Worm (Caenorhabditis elegans) whole organism, L4 larva: Measurements from ENCODE around the gene pxmp-4.

Experiments
- R02D3.7 ChIP-seq: fragments of 150-350 bp; sonication (generic microtip); optimal IDR thresholded peaks from 3 replicates; lab custom pipeline; 2014; ENCODE audit warnings: missing biosample characterization, missing genetic modification characterization
- T20F7.1 ChIP-seq: fragments of 200-800 bp; sonication (Bioruptor generic); optimal IDR thresholded peaks from 2 replicates; lab custom pipeline; 2018; ENCODE audit warnings: mild to moderate bottlenecking, missing genetic modification characterization, missing compliant biosample characterization
- Y105C5A.15 ChIP-seq: fragments of 200-800 bp; sonication (Bioruptor generic); IDR thresholded peaks from 2 replicates; pipeline ENCODE4 v1.3.6; 2022; ENCODE audit warnings: missing genetic modification characterization, missing compliant biosample characterization
- Y5F2A.4 ChIP-seq: fragments of 200-800 bp; sonication (Bioruptor generic); optimal IDR thresholded peaks from 2 replicates; lab custom pipeline; 2018; ENCODE audit warnings: mild to moderate bottlenecking, missing genetic modification characterization, missing compliant biosample characterization
- aha-1 ChIP-seq: fragments of 150-350 bp; peaks from one replicate; lab custom pipeline; 2014; ENCODE audit warnings: missing biosample characterization, missing genetic modification characterization
- aly-2 ChIP-seq: sonication (generic microtip); optimal IDR thresholded peaks from 2 replicates; lab custom pipeline; 2018; ENCODE audit warnings: missing biosample characterization, missing genetic modification characterization
- ceh-20 ChIP-seq: fragments of 200-800 bp; sonication (Bioruptor generic); IDR thresholded peaks from 2 replicates; pipeline ENCODE4 v1.3.6; 2022; ENCODE audit warnings: missing genetic modification reagents, missing genetic modification characterization, missing compliant biosample characterization
- cey-2 ChIP-seq: sonication (generic microtip); optimal IDR thresholded peaks from 3 replicates; lab custom pipeline; 2017; ENCODE audit warnings: missing genetic modification characterization, mild to moderate bottlenecking, missing compliant biosample characterization, antibody characterized with exemption, borderline replicate concordance; ENCODE audit not compliant: insufficient read depth
- daf-12 ChIP-seq: fragments of 150-350 bp; optimal IDR thresholded peaks from 2 replicates; lab custom pipeline; 2014; ENCODE audit warnings: missing biosample characterization, missing genetic modification reagents, missing genetic modification characterization
- daf-8 ChIP-seq: fragments of 200-800 bp; sonication (Bioruptor generic); IDR thresholded peaks from 2 replicates; pipeline ENCODE4 v1.3.6; 2022; ENCODE audit warnings: missing genetic modification characterization, missing compliant biosample characterization
- dpl-1 ChIP-seq: fragments of 150-350 bp; optimal IDR thresholded peaks from 2 replicates; lab custom pipeline; 2014; ENCODE audit warnings: missing biosample characterization, missing genetic modification reagents, missing genetic modification characterization
- duxl-1 ChIP-seq: sonication (generic microtip); optimal IDR thresholded peaks from 2 replicates; lab custom pipeline; 2016; ENCODE audit warnings: mild to moderate bottlenecking, missing genetic modification characterization, moderate library complexity, missing compliant biosample characterization; ENCODE audit not compliant: poor library complexity
- dve-1 ChIP-seq: sonication (generic microtip); optimal IDR thresholded peaks from 2 replicates; lab custom pipeline; 2017; ENCODE audit warnings: antibody characterized with exemption, mild to moderate bottlenecking, missing genetic modification characterization, missing compliant biosample characterization; ENCODE audit not compliant: insufficient read depth
- egl-27 ChIP-seq: sonication (generic microtip); optimal IDR thresholded peaks from 3 replicates; lab custom pipeline; 2017; ENCODE audit warnings: missing biosample characterization, missing genetic modification reagents, missing genetic modification characterization
- egl-43 ChIP-seq: fragments of 200-800 bp; sonication (Bioruptor generic); IDR thresholded peaks from 2 replicates; pipeline ENCODE4 v1.3.6; 2022; ENCODE audit warnings: missing genetic modification reagents, missing genetic modification characterization, missing compliant biosample characterization
- gei-8 ChIP-seq: fragments of 200-800 bp; sonication (Bioruptor generic); optimal IDR thresholded peaks from 2 replicates; lab custom pipeline; 2018; ENCODE audit warnings: mild to moderate bottlenecking, missing genetic modification characterization, missing compliant biosample characterization
- hif-1 ChIP-seq, 2 experiments: sonication (generic microtip); optimal IDR thresholded peaks; 2 replicates each; lab custom pipeline; 2016 to 2017; ENCODE audit warnings: missing compliant biosample characterization in 2 of 2, missing genetic modification characterization in 2 of 2, missing genetic modification reagents in 2 of 2, missing genotype in 2 of 2, mild to moderate bottlenecking in 1 of 2
- hlh-11 ChIP-seq: fragments of 200-800 bp; sonication (Bioruptor generic); optimal IDR thresholded peaks from 2 replicates; lab custom pipeline; 2018; ENCODE audit warnings: mild to moderate bottlenecking, missing genetic modification characterization, missing compliant biosample characterization
- hlh-30 ChIP-seq: sonication (generic microtip); optimal IDR thresholded peaks from 2 replicates; lab custom pipeline; 2017; ENCODE audit warnings: antibody characterized with exemption, mild to moderate bottlenecking, missing genetic modification characterization, missing compliant biosample characterization; ENCODE audit not compliant: insufficient read depth
- lim-7 ChIP-seq: fragments of 200-800 bp; sonication (Bioruptor generic); IDR thresholded peaks from 2 replicates; pipeline ENCODE4 v1.3.6; 2022; ENCODE audit warnings: missing genetic modification characterization, missing compliant biosample characterization
- lin-15B ChIP-seq: fragments of 150-350 bp; sonication (generic microtip); optimal IDR thresholded peaks from 3 replicates; lab custom pipeline; 2014; ENCODE audit warnings: missing biosample characterization, missing genetic modification characterization
- lin-29 ChIP-seq: fragments of 200-800 bp; sonication (Bioruptor generic); IDR thresholded peaks from 2 replicates; pipeline ENCODE4 v1.3.6; 2022; ENCODE audit warnings: missing genetic modification reagents, missing genetic modification characterization, missing compliant biosample characterization
- lin-38 ChIP-seq: fragments of 200-800 bp; sonication (Bioruptor generic); IDR thresholded peaks from 2 replicates; pipeline ENCODE4 v1.3.6; 2022; ENCODE audit warnings: missing genetic modification reagents, missing genetic modification characterization, missing compliant biosample characterization
- lsy-2 ChIP-seq, 2 experiments: fragments of 150-350 bp in 1 of 2; sonication (generic microtip) in 1 of 2; optimal IDR thresholded peaks; 2 replicates each; lab custom pipeline; 2014 to 2017; ENCODE audit warnings: missing biosample characterization in 2 of 2, missing genetic modification characterization in 2 of 2
- mdl-1 ChIP-seq, 2 experiments: fragments of 150-350 bp in 1 of 2; sonication (generic microtip) in 1 of 2; optimal IDR thresholded peaks; 2 replicates each; lab custom pipeline; 2014 to 2017; ENCODE audit warnings: missing biosample characterization in 2 of 2, missing genetic modification characterization in 2 of 2
- mdt-29 ChIP-seq: fragments of 200-800 bp; sonication (Bioruptor generic); IDR thresholded peaks from 2 replicates; pipeline ENCODE4 v1.3.6; 2022; ENCODE audit warnings: missing genetic modification reagents, missing genetic modification characterization, missing compliant biosample characterization
- mep-1 ChIP-seq: fragments of 150-350 bp; sonication (generic microtip); optimal IDR thresholded peaks from 3 replicates; lab custom pipeline; 2014; ENCODE audit warnings: missing biosample characterization, missing genetic modification characterization
- mes-2 ChIP-seq: sonication (generic microtip); optimal IDR thresholded peaks from 2 replicates; lab custom pipeline; 2016; ENCODE audit warnings: missing genotype, mild to moderate bottlenecking, missing genetic modification characterization, missing compliant biosample characterization; ENCODE audit not compliant: poor library complexity, severe bottlenecking
- mxl-2 ChIP-seq: fragments of 200-800 bp; sonication (Bioruptor generic); conservative IDR thresholded peaks from 2 replicates; pipeline ENCODE4 v1.3.6; 2022; ENCODE audit warnings: missing genetic modification reagents, missing genetic modification characterization, missing compliant biosample characterization
- mxl-3 ChIP-seq: fragments of 200-800 bp; sonication (Bioruptor generic); optimal IDR thresholded peaks from 2 replicates; lab custom pipeline; 2018; ENCODE audit warnings: mild to moderate bottlenecking, missing genetic modification characterization, missing compliant biosample characterization
- nhr-102 ChIP-seq: sonication (generic microtip); optimal IDR thresholded peaks from 2 replicates; lab custom pipeline; 2016; ENCODE audit warnings: mild to moderate bottlenecking, missing genetic modification characterization, moderate library complexity, missing compliant biosample characterization
- nhr-11 ChIP-seq: fragments of 150-350 bp; optimal IDR thresholded peaks from 2 replicates; lab custom pipeline; 2014; ENCODE audit warnings: missing biosample characterization, missing genetic modification characterization
- nhr-41 ChIP-seq: fragments of 200-800 bp; sonication (Bioruptor generic); IDR thresholded peaks from 2 replicates; pipeline ENCODE4 v1.3.6; 2022; ENCODE audit warnings: missing genetic modification reagents, missing genetic modification characterization, missing compliant biosample characterization
- nhr-6 ChIP-seq: fragments of 150-350 bp; optimal IDR thresholded peaks from 2 replicates; lab custom pipeline; 2014; ENCODE audit warnings: missing biosample characterization, missing genetic modification characterization
- nhr-76 ChIP-seq: fragments of 150-350 bp; optimal IDR thresholded peaks from 2 replicates; lab custom pipeline; 2014; ENCODE audit warnings: missing biosample characterization, missing genetic modification characterization
- pha-4 ChIP-seq, 2 experiments: fragments of 150-350 bp in 1 of 2; fragments of 200-800 bp in 1 of 2; sonication (Bioruptor generic) in 1 of 2; IDR thresholded peaks in 1 of 2; optimal IDR thresholded peaks in 1 of 2; 2 replicates each; pipeline versions ENCODE4 v1.3.6 to Lab custom; 2014 to 2022; ENCODE audit warnings: missing genetic modification characterization in 2 of 2, missing genetic modification reagents in 2 of 2, missing biosample characterization in 1 of 2, missing compliant biosample characterization in 1 of 2
- php-3 ChIP-seq: fragments of 200-800 bp; sonication (Bioruptor generic); IDR thresholded peaks from 2 replicates; pipeline ENCODE4 v1.3.6; 2022; ENCODE audit warnings: missing genetic modification reagents, missing genetic modification characterization, missing compliant biosample characterization
- pqm-1 ChIP-seq: sonication (generic microtip); optimal IDR thresholded peaks from 2 replicates; lab custom pipeline; 2017; ENCODE audit warnings: missing biosample characterization, missing genetic modification characterization
- sdz-12 ChIP-seq: fragments of 200-800 bp; sonication (Bioruptor generic); optimal IDR thresholded peaks from 2 replicates; lab custom pipeline; 2018; ENCODE audit warnings: mild to moderate bottlenecking, missing genetic modification characterization, missing compliant biosample characterization
- set-16 ChIP-seq: fragments of 200-800 bp; sonication (Bioruptor generic); IDR thresholded peaks from 2 replicates; pipeline ENCODE4 v1.3.6; 2022; ENCODE audit warnings: missing genetic modification reagents, missing genetic modification characterization, missing compliant biosample characterization
- skn-1 ChIP-seq: fragments of 150-350 bp; optimal IDR thresholded peaks from 2 replicates; lab custom pipeline; 2014; ENCODE audit warnings: missing biosample characterization, missing genetic modification characterization
- snpc-4 ChIP-seq: fragments of 150-350 bp; optimal IDR thresholded peaks from 2 replicates; lab custom pipeline; 2014; ENCODE audit warnings: missing biosample characterization, missing genetic modification characterization
- spr-1 ChIP-seq: sonication (generic microtip); optimal IDR thresholded peaks from 2 replicates; lab custom pipeline; 2016; ENCODE audit warnings: mild to moderate bottlenecking, missing genetic modification characterization, missing compliant biosample characterization
- spr-3 ChIP-seq: fragments of 200-800 bp; sonication (Bioruptor generic); optimal IDR thresholded peaks from 2 replicates; lab custom pipeline; 2018; ENCODE audit warnings: mild to moderate bottlenecking, missing genetic modification characterization, missing compliant biosample characterization
- unc-130 ChIP-seq: sonication (generic microtip); optimal IDR thresholded peaks from 2 replicates; lab custom pipeline; 2016; ENCODE audit warnings: missing genetic modification reagents, missing genetic modification characterization, missing compliant biosample characterization
- unc-39 ChIP-seq: sonication (generic microtip); optimal IDR thresholded peaks from 2 replicates; lab custom pipeline; 2017; ENCODE audit warnings: missing biosample characterization, missing genetic modification characterization
- unc-62 ChIP-seq, 3 experiments: fragments of 150-350 bp in 1 of 3; sonication (generic microtip); optimal IDR thresholded peaks in 2 of 3; peaks in 1 of 3; 1 replicate in 1 of 3; 2 replicates in 2 of 3; lab custom pipeline; 2014 to 2017; ENCODE audit warnings: missing biosample characterization in 3 of 3, missing genetic modification characterization in 3 of 3, missing genetic modification reagents in 3 of 3, missing genotype in 1 of 3
- vab-7 ChIP-seq: fragments of 200-800 bp; sonication (Bioruptor generic); IDR thresholded peaks from 2 replicates; pipeline ENCODE4 v1.3.6; 2022; ENCODE audit warnings: missing genetic modification reagents, missing genetic modification characterization, missing compliant biosample characterization
- zip-2 ChIP-seq: fragments of 150-350 bp; optimal IDR thresholded peaks from 2 replicates; lab custom pipeline; 2014; ENCODE audit warnings: missing biosample characterization, missing genetic modification characterization

The pxmp-4 gene

ce11 chrIV:295734-296201 is 41.2 kb downstream of the pxmp-4 start (continued):
- TF ChIP-seq mxl-2 (GFP tag; lab: Robert Waterston, UW), result peak; percentile 49; the same call in 1 of the 2 replicates
- no peak for TF ChIP-seq Y105C5A.15
- TF ChIP-seq mdt-29 (GFP tag; lab: Robert Waterston, UW), result 0 out of 2 replicates have a peak, but pooled peaks have one; percentile 30
- no peak for TF ChIP-seq vab-7 (GFP tag; lab: Robert Waterston, UW)
- no peak for TF ChIP-seq skn-1 (tag; lab: Kevin White, UChicago)
- no peak for TF ChIP-seq lsy-2 (tag; optimal IDR thresholded peaks at IDR 0.05; lab: Kevin White, UChicago)
- TF ChIP-seq pqm-1 (tag; lab: Kevin White, UChicago), result peak; percentile 76
- TF ChIP-seq mdl-1 (tag; optimal IDR thresholded peaks at IDR 0.05; lab: Kevin White, UChicago), result peak in 1 of 2 experiments; percentile 18
- TF ChIP-seq lin-29 (GFP tag; lab: Robert Waterston, UW), result no peak
- no peak for TF ChIP-seq nhr-41 (GFP tag; lab: Robert Waterston, UW)
- no peak for TF ChIP-seq spr-3 (GFP tag; lab: Kevin White, UChicago)
- no peak for TF ChIP-seq sdz-12
- no peak for TF ChIP-seq nhr-76 (tag; lab: Kevin White, UChicago)
- TF ChIP-seq hlh-30, result peak; percentile 70
- TF ChIP-seq lim-7 (GFP tag; lab: Robert Waterston, UW), result no peak
- no peak for TF ChIP-seq daf-12 (tag; lab: Kevin White, UChicago)
- TF ChIP-seq mes-2 (tag; lab: Kevin White, UChicago), result no peak
- TF ChIP-seq unc-39, result no peak
- no peak for TF ChIP-seq lin-38 (GFP tag; lab: Robert Waterston, UW)
- no peak for TF ChIP-seq pha-4 (GFP tag; IDR thresholded peaks at IDR 0.05; lab: Robert Waterston, UW)
- TF ChIP-seq pha-4 (tag; optimal IDR thresholded peaks at IDR 0.05; lab: Kevin White, UChicago), result no peak
- no peak for TF ChIP-seq nhr-11
- TF ChIP-seq gei-8, result peak; percentile 39
- TF ChIP-seq zip-2 (tag; lab: Kevin White, UChicago), result no peak
- no peak for TF ChIP-seq snpc-4 (tag; lab: Kevin White, UChicago)
- no peak for TF ChIP-seq daf-8 (GFP tag; lab: Robert Waterston, UW)
- TF ChIP-seq spr-1 (tag; lab: Kevin White, UChicago), result no peak
- TF ChIP-seq hlh-11 (tag; lab: Kevin White, UChicago), result peak; percentile 89
- no peak for TF ChIP-seq duxl-1 (tag; lab: Kevin White, UChicago)
- no peak for TF ChIP-seq set-16 (GFP tag; lab: Robert Waterston, UW)
- TF ChIP-seq nhr-6 (tag; lab: Kevin White, UChicago), result no peak
- no peak for TF ChIP-seq cey-2 (tag; lab: Kevin White, UChicago)
- TF ChIP-seq dve-1 (tag; lab: Kevin White, UChicago), result peak; percentile 66
- TF ChIP-seq nhr-102 (tag; lab: Kevin White, UChicago), result peak; percentile 54
- TF ChIP-seq egl-43 (GFP tag; lab: Robert Waterston, UW), result no peak
- TF ChIP-seq unc-130 (GFP tag; lab: Kevin White, UChicago), result no peak
- 0 out of 2 replicates have a peak, but pooled peaks have one; percentile 33 for TF ChIP-seq ceh-20 (GFP tag; lab: Robert Waterston, UW)
- TF ChIP-seq dpl-1 (GFP tag; lab: Kevin White, UChicago), result no peak
- no peak for TF ChIP-seq Y5F2A.4
- TF ChIP-seq php-3 (GFP tag; lab: Robert Waterston, UW), result peak; percentile 91
- no peak for TF ChIP-seq egl-27 (tag; lab: Kevin White, UChicago)
- peak; percentile 44 for TF ChIP-seq mxl-3
- peak in 1 of 2 experiments; percentile 92 for TF ChIP-seq unc-62 (GFP tag; optimal IDR thresholded peaks at IDR 0.05 in 1 of 2; lab: Kevin White, UChicago)
- TF ChIP-seq unc-62 (tag; optimal IDR thresholded peaks at IDR 0.05; lab: Kevin White, UChicago), result no peak
- no peak for TF ChIP-seq lin-15B (tag; lab: Kevin White, UChicago)
- peak; percentile 17 for TF ChIP-seq T20F7.1 (GFP tag; lab: Kevin White, UChicago)
- no peak for TF ChIP-seq aly-2 (tag; lab: Kevin White, UChicago)
- no peak for TF ChIP-seq hif-1 (tag; optimal IDR thresholded peaks at IDR 0.05; lab: Kevin White, UChicago)
- peak; percentile 52 for TF ChIP-seq mep-1 (tag; lab: Kevin White, UChicago)
- no peak for TF ChIP-seq R02D3.7 (tag; lab: Kevin White, UChicago)
- TF ChIP-seq aha-1 (tag; lab: Kevin White, UChicago), result peak; percentile 85
